Worm (Caenorhabditis elegans) whole organism, mixed stage, embryonic: ENCODE results near the gene F36H9.10.
A peak's percentile ranks its signal among the peaks of the same experiment; 100 is the strongest.

Experiments
- bed-3 ChIP-seq: fragments of 200-800 bp; sonication (Bioruptor generic); optimal IDR thresholded peaks from 3 replicates; lab custom pipeline; 2018; ENCODE audit warnings: mild to moderate bottlenecking, missing genetic modification characterization, moderate library complexity, missing compliant biosample characterization
- blmp-1 ChIP-seq: fragments of 150-350 bp; optimal IDR thresholded peaks from 2 replicates; lab custom pipeline; 2014; ENCODE audit warnings: missing biosample characterization, missing genetic modification characterization
- ceh-39 ChIP-seq: fragments of 150-350 bp; optimal IDR thresholded peaks from 2 replicates; lab custom pipeline; 2014; ENCODE audit warnings: missing biosample characterization, missing genetic modification characterization
- ceh-43 ChIP-seq: fragments of 200-800 bp; sonication (Bioruptor generic); optimal IDR thresholded peaks from 2 replicates; lab custom pipeline; 2018; ENCODE audit warnings: mild to moderate bottlenecking, missing genetic modification characterization, moderate library complexity, missing compliant biosample characterization
- ceh-83 ChIP-seq: fragments of 200-800 bp; sonication (Bioruptor generic); optimal IDR thresholded peaks from 2 replicates; lab custom pipeline; 2018; ENCODE audit warnings: mild to moderate bottlenecking, missing genetic modification characterization, missing compliant biosample characterization
- ces-1 ChIP-seq: fragments of 150-350 bp; optimal IDR thresholded peaks from 2 replicates; lab custom pipeline; 2014; ENCODE audit warnings: missing biosample characterization, missing genetic modification reagents, missing genetic modification characterization
- cnd-1 ChIP-seq: fragments of 200-800 bp; sonication (Bioruptor generic); optimal IDR thresholded peaks from 2 replicates; lab custom pipeline; 2018; ENCODE audit warnings: mild to moderate bottlenecking, missing genetic modification characterization, missing compliant biosample characterization
- elt-1 ChIP-seq: sonication (generic microtip); optimal IDR thresholded peaks from 2 replicates; lab custom pipeline; 2017; ENCODE audit warnings: missing genetic modification characterization, mild to moderate bottlenecking, missing compliant biosample characterization, antibody characterized with exemption, moderate library complexity, borderline replicate concordance; ENCODE audit not compliant: insufficient read depth
- elt-3 ChIP-seq: fragments of 150-350 bp; optimal IDR thresholded peaks from 2 replicates; lab custom pipeline; 2014; ENCODE audit warnings: missing biosample characterization, missing genetic modification characterization
- flh-1 ChIP-seq: fragments of 200-800 bp; sonication (Bioruptor generic); optimal IDR thresholded peaks from 2 replicates; lab custom pipeline; 2018; ENCODE audit warnings: mild to moderate bottlenecking, missing genetic modification characterization, moderate library complexity, missing compliant biosample characterization
- ham-2 ChIP-seq: fragments of 200-800 bp; sonication (Bioruptor generic); optimal IDR thresholded peaks from 2 replicates; lab custom pipeline; 2018; ENCODE audit warnings: mild to moderate bottlenecking, missing genetic modification characterization, missing compliant biosample characterization
- lin-13 ChIP-seq: fragments of 150-350 bp; optimal IDR thresholded peaks from 2 replicates; lab custom pipeline; 2014; ENCODE audit warnings: missing biosample characterization, missing genetic modification characterization
- lsy-2 ChIP-seq: fragments of 150-350 bp; optimal IDR thresholded peaks from 2 replicates; lab custom pipeline; 2014; ENCODE audit warnings: missing biosample characterization, missing genetic modification characterization
- mab-5 ChIP-seq: fragments of 150-350 bp; optimal IDR thresholded peaks from 2 replicates; lab custom pipeline; 2014; ENCODE audit warnings: missing biosample characterization, missing genetic modification characterization
- mep-1 ChIP-seq: fragments of 150-350 bp; optimal IDR thresholded peaks from 2 replicates; lab custom pipeline; 2017; ENCODE audit warnings: missing biosample characterization, missing genetic modification reagents, missing genetic modification characterization, inconsistent platforms
- mls-2 ChIP-seq: sonication (generic microtip); optimal IDR thresholded peaks from 2 replicates; lab custom pipeline; 2016; ENCODE audit warnings: mild to moderate bottlenecking, missing genetic modification characterization, moderate library complexity, missing compliant biosample characterization
- nhr-12 ChIP-seq: fragments of 150-350 bp; optimal IDR thresholded peaks from 2 replicates; lab custom pipeline; 2014; ENCODE audit warnings: missing biosample characterization, missing genetic modification characterization
- nhr-2 ChIP-seq: fragments of 150-350 bp; optimal IDR thresholded peaks from 2 replicates; lab custom pipeline; 2014; ENCODE audit warnings: missing biosample characterization, missing genetic modification characterization
- nhr-28 ChIP-seq: fragments of 150-350 bp; optimal IDR thresholded peaks from 2 replicates; lab custom pipeline; 2014; ENCODE audit warnings: missing biosample characterization, missing genetic modification characterization
- pha-4 ChIP-seq: fragments of 150-350 bp; optimal IDR thresholded peaks from 2 replicates; lab custom pipeline; 2018; ENCODE audit warnings: missing biosample characterization, missing genetic modification reagents, missing genetic modification characterization
- sem-2 ChIP-seq: fragments of 200-800 bp; sonication (Bioruptor generic); optimal IDR thresholded peaks from 2 replicates; lab custom pipeline; 2018; ENCODE audit warnings: mild to moderate bottlenecking, missing genetic modification characterization, missing compliant biosample characterization
- snpc-4 ChIP-seq: fragments of 150-350 bp; optimal IDR thresholded peaks from 2 replicates; lab custom pipeline; 2014; ENCODE audit warnings: missing biosample characterization, missing genetic modification characterization
- sptf-1 ChIP-seq: sonication (generic microtip); optimal IDR thresholded peaks from 2 replicates; lab custom pipeline; 2017; ENCODE audit warnings: mild to moderate bottlenecking, missing genetic modification characterization, moderate library complexity, missing compliant biosample characterization
- tbx-8 ChIP-seq: fragments of 200-800 bp; sonication (Bioruptor generic); optimal IDR thresholded peaks from 2 replicates; lab custom pipeline; 2018; ENCODE audit warnings: mild to moderate bottlenecking, missing genetic modification characterization, moderate library complexity, missing compliant biosample characterization
- unc-120 ChIP-seq: sonication (generic microtip); optimal IDR thresholded peaks from 2 replicates; lab custom pipeline; 2017; ENCODE audit warnings: missing genetic modification characterization, missing compliant biosample characterization; ENCODE audit not compliant: poor library complexity, severe bottlenecking
- unc-39 ChIP-seq: fragments of 150-350 bp; optimal IDR thresholded peaks from 2 replicates; lab custom pipeline; 2014; ENCODE audit warnings: missing biosample characterization, missing genetic modification characterization
- unc-62 ChIP-seq: fragments of 150-350 bp; optimal IDR thresholded peaks from 2 replicates; lab custom pipeline; 2014; ENCODE audit warnings: missing biosample characterization, missing genetic modification reagents, missing genetic modification characterization
- zip-8 ChIP-seq: fragments of 150-350 bp; optimal IDR thresholded peaks from 2 replicates; lab custom pipeline; 2014; ENCODE audit warnings: missing biosample characterization, missing genetic modification characterization

F36H9.10 gene

DNA sequence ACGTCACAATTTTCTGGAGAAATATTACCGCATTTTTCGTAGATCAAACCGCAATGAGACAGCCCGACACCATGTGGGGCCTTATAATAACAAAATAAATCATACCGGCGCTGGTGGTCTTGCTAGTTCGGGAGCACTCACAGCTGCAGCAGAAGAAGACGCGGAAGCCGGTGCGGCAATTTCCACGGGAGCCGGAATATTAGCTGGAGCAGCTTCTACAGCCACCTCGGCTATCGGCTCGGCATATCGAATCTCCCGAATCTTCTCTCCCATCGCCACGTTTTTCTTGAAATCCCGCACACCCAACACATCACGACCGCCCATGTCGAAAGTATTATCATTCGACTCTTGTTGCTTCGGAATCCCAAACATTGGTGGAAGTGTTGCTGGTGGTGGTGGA is 26.5 kb downstream of the F36H9.10 start:
- TF ChIP-seq mab-5 (tag; lab: Kevin White, UChicago): no peak

DNA sequence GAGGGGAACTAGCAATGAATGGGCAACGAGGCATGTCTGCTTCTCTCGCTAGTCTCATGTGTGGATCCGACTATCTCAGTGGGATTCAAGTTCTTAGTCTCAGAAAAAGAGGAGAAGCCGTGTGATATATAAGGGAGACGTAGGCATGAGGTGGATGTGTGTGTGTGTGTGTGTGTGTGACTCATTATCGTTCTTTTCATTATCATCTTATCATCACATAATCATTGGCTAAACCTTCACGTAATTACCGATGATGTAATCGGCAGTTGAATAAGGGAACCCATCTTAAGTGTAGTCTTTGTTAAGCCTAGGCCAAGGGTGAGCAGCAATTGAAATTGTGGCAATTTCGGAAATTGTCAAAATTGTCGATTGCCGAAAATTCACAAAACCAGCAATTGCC is 32.0 kb downstream of the F36H9.10 start, which contains the start of gene Y32G9B.1:
Y32G9B.1 (minus strand) TSS at position 101 of the 400 bp plus-strand sequence.
- TF ChIP-seq unc-39: no peak
- TF ChIP-seq ceh-39 (tag; lab: Kevin White, UChicago): no peak
- no peak for TF ChIP-seq ham-2 (GFP tag; lab: Kevin White, UChicago)
- TF ChIP-seq zip-8 (tag; lab: Kevin White, UChicago): no peak
- TF ChIP-seq elt-3: no peak
- no peak for TF ChIP-seq blmp-1
- TF ChIP-seq lin-13 (tag; lab: Kevin White, UChicago): no peak
- no peak for TF ChIP-seq nhr-2 (tag; lab: Kevin White, UChicago)
- no peak for TF ChIP-seq ces-1 (GFP tag; lab: Kevin White, UChicago)

DNA sequence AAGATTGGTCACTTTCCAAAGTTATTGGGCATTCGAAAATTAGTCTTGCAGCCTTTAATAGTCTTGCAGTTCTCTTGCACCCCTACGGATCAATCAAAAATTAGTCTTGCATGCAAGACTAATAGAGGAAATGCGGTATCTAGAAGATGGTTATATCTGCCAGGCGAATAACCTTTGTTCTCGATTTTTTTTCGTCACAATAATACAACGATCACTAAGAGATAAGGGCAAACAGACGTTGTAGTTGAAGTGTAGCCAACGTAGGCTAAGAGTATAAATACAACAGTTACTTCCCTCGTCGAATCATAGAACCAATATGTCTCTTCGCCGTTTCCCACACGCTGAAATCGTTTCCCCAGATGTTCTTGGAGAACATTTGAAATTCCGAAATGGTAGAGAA is 43.7 kb downstream of the F36H9.10 start, which contains the start of gene T10B5.8:
T10B5.8 (plus strand) TSS at position 301 of the 400 bp plus-strand sequence.
- TF ChIP-seq sptf-1: no peak
- TF ChIP-seq ceh-83 (GFP tag; lab: Kevin White, UChicago): no peak
- TF ChIP-seq ceh-39 (tag; lab: Kevin White, UChicago): no peak
- no peak for TF ChIP-seq unc-39
- TF ChIP-seq lsy-2 (tag; lab: Kevin White, UChicago): no peak
- no peak for TF ChIP-seq elt-3
- no peak for TF ChIP-seq elt-1

DNA sequence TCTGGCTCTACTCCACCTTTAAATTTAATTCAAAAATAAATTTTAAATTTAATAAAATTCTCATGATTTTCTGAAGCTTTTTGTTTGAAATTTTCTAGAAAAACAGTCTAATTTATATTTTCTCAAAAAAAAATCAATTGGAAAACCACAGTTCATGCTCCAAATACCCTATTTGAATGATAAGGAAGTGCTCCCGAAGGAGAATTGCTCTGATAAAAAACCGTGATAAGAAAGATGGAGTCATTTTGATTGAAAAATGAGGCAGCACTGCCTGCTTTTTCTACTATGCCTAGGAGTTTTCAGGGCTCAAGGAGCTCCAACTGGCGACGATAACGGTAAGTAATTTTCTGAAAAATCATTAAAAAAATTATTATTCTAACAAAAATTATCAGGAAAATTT is 48.0 kb downstream of the F36H9.10 start, which contains the start of gene T10B5.7:
T10B5.7 (plus strand) TSS at position 225 of the 400 bp plus-strand sequence.
- TF ChIP-seq unc-62: no peak
- no peak for TF ChIP-seq elt-1
- no peak for TF ChIP-seq tbx-8 (GFP tag; lab: Kevin White, UChicago)
- TF ChIP-seq snpc-4 (tag; lab: Kevin White, UChicago): no peak
- no peak for TF ChIP-seq ceh-43 (GFP tag; lab: Kevin White, UChicago)
- no peak for TF ChIP-seq mls-2 (tag; lab: Kevin White, UChicago)
- TF ChIP-seq bed-3 (GFP tag; lab: Kevin White, UChicago): no peak
- no peak for TF ChIP-seq mep-1 (tag; lab: Kevin White, UChicago)
- no peak for TF ChIP-seq blmp-1
- no peak for TF ChIP-seq unc-120 (tag; lab: Kevin White, UChicago)
- TF ChIP-seq nhr-12 (tag; lab: Kevin White, UChicago): no peak
- no peak for TF ChIP-seq cnd-1 (tag; lab: Kevin White, UChicago)
- no peak for TF ChIP-seq sem-2 (GFP tag; lab: Kevin White, UChicago)
- TF ChIP-seq ces-1 (GFP tag; lab: Kevin White, UChicago): no peak
- TF ChIP-seq flh-1 (GFP tag; lab: Kevin White, UChicago): no peak
- TF ChIP-seq zip-8 (tag; lab: Kevin White, UChicago): no peak
- TF ChIP-seq nhr-28: no peak
- no peak for TF ChIP-seq pha-4
- no peak for TF ChIP-seq ceh-39 (tag; lab: Kevin White, UChicago)

DNA sequence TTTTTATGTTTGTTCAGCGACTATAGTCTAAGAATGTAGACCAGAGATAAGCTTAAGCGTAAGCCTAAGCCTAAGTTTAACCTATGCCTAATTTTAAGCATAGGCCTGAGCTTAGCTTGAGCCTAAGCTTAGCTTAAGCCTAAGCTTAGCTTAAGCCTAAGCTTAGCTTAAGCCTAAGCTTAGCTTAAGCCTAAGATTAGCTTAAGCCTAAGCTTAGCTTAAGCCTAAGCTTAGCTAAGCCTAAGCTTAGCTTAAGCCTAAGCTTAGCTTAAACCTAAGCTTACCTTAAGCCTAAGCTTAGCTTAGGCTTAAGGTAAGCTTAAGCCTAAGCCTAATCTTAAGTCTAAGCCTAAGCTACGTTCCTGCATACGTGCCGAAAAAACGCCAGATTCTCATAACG is 50.6 kb downstream of the F36H9.10 start:
- TF ChIP-seq ham-2 (GFP tag; lab: Kevin White, UChicago) (peak; percentile 71), nhr-2 (tag; lab: Kevin White, UChicago) (no peak)
